Worm (Caenorhabditis elegans): ENCODE measurements around the gene Y42A5A.1.

The Y42A5A.1 gene

DNA sequence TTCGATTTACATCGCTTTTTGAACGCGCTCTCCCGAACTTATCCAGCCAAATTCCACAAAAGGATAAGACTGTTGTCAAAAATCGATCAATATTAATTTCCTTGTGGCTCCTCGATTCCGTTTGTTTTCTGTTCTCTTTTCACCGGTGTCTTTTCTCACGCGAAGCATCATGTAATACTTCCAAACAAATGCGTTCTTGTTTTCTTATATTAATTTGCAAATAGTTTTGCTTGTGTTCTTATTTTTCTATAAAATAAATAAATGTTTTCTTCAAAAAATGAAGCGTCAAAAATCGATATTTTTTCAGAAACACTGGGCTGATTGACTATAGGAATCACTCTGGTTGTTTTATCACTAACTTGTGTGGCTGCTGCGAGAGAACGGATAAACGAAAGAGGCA is 25.9 kb downstream of the Y42A5A.1 start, which contains the start of gene math-33:
math-33 (plus strand) TSS at position 301 of the 400 bp plus-strand sequence.
- TF ChIP-seq F49E8.2 (tag; optimal IDR thresholded peaks at IDR 0.05; ENCODE audit: insufficient read depth), result no peak
- TF ChIP-seq ztf-6 (GFP tag; IDR thresholded peaks at IDR 0.05), result no peak
- no peak for TF ChIP-seq ztf-28 (GFP tag; IDR thresholded peaks at IDR 0.05)
- TF ChIP-seq snpc-4 (GFP tag; optimal IDR thresholded peaks at IDR 0.05), result no peak
- no peak for TF ChIP-seq snpc-4 (tag; optimal IDR thresholded peaks at IDR 0.05)
- TF ChIP-seq nhr-90 (tag; optimal IDR thresholded peaks at IDR 0.05), result no peak

DNA sequence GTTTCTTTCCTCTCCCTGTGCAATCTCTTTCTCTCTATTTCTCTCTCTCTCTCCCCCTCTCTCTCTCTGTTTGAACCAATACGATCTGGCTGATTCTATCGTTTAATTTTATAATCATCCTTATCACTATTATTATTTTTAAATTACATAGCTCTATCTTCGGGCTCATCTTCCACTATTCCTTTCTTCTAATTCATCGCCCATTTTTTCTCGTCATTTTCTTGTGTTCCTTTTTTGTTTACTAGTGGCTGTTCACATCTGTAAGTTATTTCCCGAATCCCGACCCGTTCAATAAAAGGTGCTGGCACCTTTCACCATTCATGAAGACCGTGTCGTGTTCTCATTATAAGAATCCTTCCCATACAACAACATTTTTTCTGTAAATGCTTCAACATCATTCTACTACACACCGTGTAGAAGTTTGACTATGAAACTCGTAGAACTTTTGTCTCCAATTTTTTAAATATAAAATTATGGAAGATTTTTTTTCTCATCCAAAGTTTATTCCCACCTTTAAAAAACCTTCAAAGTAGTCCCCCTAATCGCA is 30.5 kb downstream of the Y42A5A.1 start:
- no peak for TF ChIP-seq hmg-1.2 (GFP tag; IDR thresholded peaks at IDR 0.05)
- TF ChIP-seq repo-1 (tag; optimal IDR thresholded peaks at IDR 0.05), result peak; percentile 20
- peak in 1 of 2 experiments; percentile 28 for TF ChIP-seq let-607 (tag; optimal IDR thresholded peaks at IDR 0.05)
- peak; percentile 30; the same call in 1 of the 2 replicates for TF ChIP-seq pbrm-1 (GFP tag; IDR thresholded peaks at IDR 0.05)
- TF ChIP-seq lin-40 (tag; optimal IDR thresholded peaks at IDR 0.05), result peak; percentile 20
- no peak for TF ChIP-seq B0019.2 (GFP tag; conservative IDR thresholded peaks at IDR 0.05)
- TF ChIP-seq madf-3 (GFP tag; IDR thresholded peaks at IDR 0.05), result 0 out of 2 replicates have a peak, but pooled peaks have one; percentile 39
- peak; percentile 38; the same call in 1 of the 2 replicates for TF ChIP-seq Y53G8AR.9 (GFP tag; conservative IDR thresholded peaks at IDR 0.05)
- no peak for TF ChIP-seq dox-1 (GFP tag; IDR thresholded peaks at IDR 0.05)
- no peak for TF ChIP-seq F49E8.2 (tag; optimal IDR thresholded peaks at IDR 0.05; ENCODE audit: insufficient read depth)
- no peak for TF ChIP-seq madf-6 (GFP tag; IDR thresholded peaks at IDR 0.05)
- peak; percentile 3 for TF ChIP-seq ztf-26 (tag; optimal IDR thresholded peaks at IDR 0.05)
- TF ChIP-seq dpl-1 (GFP tag; optimal IDR thresholded peaks at IDR 0.05), result no peak
- TF ChIP-seq ztf-28 (GFP tag; IDR thresholded peaks at IDR 0.05), result no peak
- peak; percentile 53 for TF ChIP-seq somi-1 (GFP tag; optimal IDR thresholded peaks at IDR 0.05)
- 0 out of 2 replicates have a peak, but pooled peaks have one; percentile 13 for TF ChIP-seq nfyb-1 (GFP tag; IDR thresholded peaks at IDR 0.05)
- no peak for TF ChIP-seq rpc-1 (optimal IDR thresholded peaks at IDR 0.05)
- TF ChIP-seq rpc-1 (tag; optimal IDR thresholded peaks at IDR 0.05), result no peak
- 0 out of 2 replicates have a peak, but pooled peaks have one; percentile 11 for TF ChIP-seq hsf-1 (GFP tag; IDR thresholded peaks at IDR 0.05)
- peak; percentile 41 for TF ChIP-seq hrde-1 (tag; optimal IDR thresholded peaks at IDR 0.05; ENCODE audit: borderline replicate concordance)
- peak; percentile 41; the same call in 1 of the 2 replicates for TF ChIP-seq B0336.3 (GFP tag; IDR thresholded peaks at IDR 0.05)
- no peak for TF ChIP-seq cebp-2 (GFP tag; IDR thresholded peaks at IDR 0.05)
- TF ChIP-seq cebp-1 (GFP tag; IDR thresholded peaks at IDR 0.05), result no peak
- peak; percentile 43 for TF ChIP-seq cebp-1 (tag; optimal IDR thresholded peaks at IDR 0.05)
- peak; percentile 51; the same call in 1 of the 2 replicates for TF ChIP-seq let-526 (GFP tag; IDR thresholded peaks at IDR 0.05)
- no peak for TF ChIP-seq mes-4 (tag; optimal IDR thresholded peaks at IDR 0.05)

DNA sequence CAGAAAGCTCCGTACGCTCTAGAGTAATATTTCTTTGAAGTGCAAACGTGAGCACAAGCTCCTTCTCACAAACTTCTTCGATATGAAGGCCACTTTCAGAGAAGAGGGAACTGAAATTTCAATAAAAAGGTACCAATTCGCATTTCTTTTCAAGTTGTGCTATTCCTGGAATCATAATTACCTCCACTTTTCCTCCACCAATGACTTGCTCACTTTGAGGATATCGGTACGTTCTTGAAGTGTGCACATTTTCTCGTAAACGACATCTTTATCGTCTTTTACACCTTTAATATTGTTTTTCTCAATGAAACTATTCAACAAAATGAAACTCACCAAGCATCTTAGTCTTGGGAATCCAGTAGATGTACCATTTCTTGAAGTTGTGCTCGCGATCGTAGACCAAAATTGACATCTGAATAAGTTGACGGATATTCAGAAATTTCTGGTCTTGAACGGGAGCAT is 31.6 kb downstream of the Y42A5A.1 start, which contains the start of gene scb-1:
scb-1 (minus strand) TSS at position 412 of the 462 bp plus-strand sequence.
- peak; percentile 22; the same call in 1 of the 2 replicates for TF ChIP-seq B0336.3 (GFP tag; IDR thresholded peaks at IDR 0.05)
- TF ChIP-seq let-607 (tag; optimal IDR thresholded peaks at IDR 0.05), result peak in 1 of 2 experiments; percentile 25
- no peak for TF ChIP-seq F57C9.4 (tag; optimal IDR thresholded peaks at IDR 0.05)
- TF ChIP-seq ztf-26 (tag; optimal IDR thresholded peaks at IDR 0.05), result peak; percentile 42
- TF ChIP-seq K12H6.12 (tag; optimal IDR thresholded peaks at IDR 0.05), result no peak
- TF ChIP-seq cebp-1 (GFP tag; IDR thresholded peaks at IDR 0.05), result no peak
- no peak for TF ChIP-seq cebp-1 (tag; optimal IDR thresholded peaks at IDR 0.05)
- TF ChIP-seq pha-4 (tag; optimal IDR thresholded peaks at IDR 0.05), result no peak
- peak; percentile 12 for TF ChIP-seq Y53G8AR.9 (GFP tag; conservative IDR thresholded peaks at IDR 0.05)
- TF ChIP-seq madf-3 (GFP tag; IDR thresholded peaks at IDR 0.05), result 0 out of 2 replicates have a peak, but pooled peaks have one; percentile 48
- TF ChIP-seq ceh-27 (GFP tag; optimal IDR thresholded peaks at IDR 0.05), result no peak
- no peak for TF ChIP-seq xnd-1 (tag; optimal IDR thresholded peaks at IDR 0.05)
- TF ChIP-seq snpc-3.4 (tag; optimal IDR thresholded peaks at IDR 0.05), result peak; percentile 16
- no peak for TF ChIP-seq attf-6 (GFP tag; IDR thresholded peaks at IDR 0.05)
- no peak for TF ChIP-seq ZK185.1 (tag; optimal IDR thresholded peaks at IDR 0.05; ENCODE audit: poor library complexity, severe bottlenecking)
- no peak for TF ChIP-seq lsy-27 (tag; optimal IDR thresholded peaks at IDR 0.05; ENCODE audit: borderline replicate concordance, insufficient read depth)
- peak; percentile 71 for TF ChIP-seq ama-1 (optimal IDR thresholded peaks at IDR 0.05)
- no peak for TF ChIP-seq ama-1 (GFP tag; optimal IDR thresholded peaks at IDR 0.05)
- TF ChIP-seq nhr-80 (tag; optimal IDR thresholded peaks at IDR 0.05), result no peak
- no peak for TF ChIP-seq cebp-2 (GFP tag; IDR thresholded peaks at IDR 0.05)
- no peak for TF ChIP-seq F49E8.2 (tag; optimal IDR thresholded peaks at IDR 0.05; ENCODE audit: insufficient read depth)
- TF ChIP-seq unc-62 (GFP tag; optimal IDR thresholded peaks at IDR 0.05), result no peak
- no peak for TF ChIP-seq somi-1 (GFP tag; optimal IDR thresholded peaks at IDR 0.05)
- 0 out of 2 replicates have a peak, but pooled peaks have one; percentile 27 for TF ChIP-seq ztf-25 (GFP tag; IDR thresholded peaks at IDR 0.05)

Data from whole organism, young adult.